Worm (Caenorhabditis elegans) whole organism, L1 larva: ENCODE results near the gene dsl-6.
A peak's percentile ranks its signal among the peaks of the same experiment; 100 is the strongest.

Source experiments
- C34B4.2 ChIP-seq: sonication (generic microtip); optimal IDR thresholded peaks from 2 replicates; lab custom pipeline; 2017; ENCODE audit warnings: mild to moderate bottlenecking, missing genetic modification characterization, missing compliant biosample characterization
- F16B12.6 ChIP-seq: fragments of 150-350 bp; optimal IDR thresholded peaks from 2 replicates; lab custom pipeline; 2014; ENCODE audit warnings: missing biosample characterization, missing genetic modification characterization
- ama-1 ChIP-seq: fragments of 150-350 bp; optimal IDR thresholded peaks from 2 replicates; lab custom pipeline; 2014
- blmp-1 ChIP-seq: fragments of 150-350 bp; optimal IDR thresholded peaks from 2 replicates; lab custom pipeline; 2014; ENCODE audit warnings: missing biosample characterization, missing genetic modification characterization
- ceh-82 ChIP-seq, 3 experiments: fragments of 150-350 bp in 1 of 3; sonication (generic microtip) in 2 of 3; optimal IDR thresholded peaks; 2 replicates each; lab custom pipeline; 2014 to 2017; ENCODE audit warnings: missing biosample characterization in 3 of 3, missing genetic modification characterization in 3 of 3
- ceh-88 ChIP-seq: fragments of 200-800 bp; sonication (Bioruptor generic); IDR thresholded peaks from 2 replicates; pipeline ENCODE4 v1.3.6; 2022; ENCODE audit warnings: missing genetic modification characterization, missing compliant biosample characterization
- ces-1 ChIP-seq: fragments of 150-350 bp; optimal IDR thresholded peaks from 2 replicates; lab custom pipeline; 2014; ENCODE audit warnings: missing biosample characterization, missing genetic modification reagents, missing genetic modification characterization
- dpl-1 ChIP-seq, 3 experiments: fragments of 150-350 bp in 2 of 3; sonication (generic microtip) in 1 of 3; optimal IDR thresholded peaks; 2 replicates each; lab custom pipeline; 2014 to 2017; ENCODE audit warnings: missing biosample characterization in 3 of 3, missing genetic modification characterization in 3 of 3, missing genetic modification reagents in 3 of 3
- dsc-1 ChIP-seq: sonication (generic microtip); optimal IDR thresholded peaks from 2 replicates; lab custom pipeline; 2016; ENCODE audit warnings: mild to moderate bottlenecking, missing genetic modification characterization, missing compliant biosample characterization
- efl-1 ChIP-seq, 4 experiments: fragments of 150-350 bp; optimal IDR thresholded peaks in 3 of 4; peaks in 1 of 4; 1 replicate in 1 of 4; 2 replicates in 3 of 4; lab custom pipeline; 2014; ENCODE audit warnings: missing biosample characterization in 2 of 4, missing genetic modification characterization in 2 of 4, missing genetic modification reagents in 2 of 4
- egl-13 ChIP-seq: sonication (generic microtip); optimal IDR thresholded peaks from 2 replicates; lab custom pipeline; 2016; ENCODE audit warnings: missing genotype, missing genetic modification reagents, missing genetic modification characterization, missing compliant biosample characterization
- ets-5 ChIP-seq: fragments of 200-800 bp; sonication (Bioruptor generic); IDR thresholded peaks from 2 replicates; pipeline ENCODE4 v1.3.6; 2022; ENCODE audit warnings: missing genetic modification characterization, missing compliant biosample characterization
- fkh-10 ChIP-seq: sonication (generic microtip); optimal IDR thresholded peaks from 2 replicates; lab custom pipeline; 2017; ENCODE audit warnings: missing biosample characterization, missing genetic modification reagents, missing genetic modification characterization
- fkh-4 ChIP-seq: sonication (generic microtip); optimal IDR thresholded peaks from 2 replicates; lab custom pipeline; 2016; ENCODE audit warnings: missing compliant biosample characterization, missing genetic modification characterization, borderline replicate concordance
- fkh-8 ChIP-seq: sonication (generic microtip); optimal IDR thresholded peaks from 2 replicates; lab custom pipeline; 2016; ENCODE audit warnings: mild to moderate bottlenecking, missing genetic modification characterization, missing compliant biosample characterization
- irx-1 ChIP-seq: sonication (generic microtip); optimal IDR thresholded peaks from 2 replicates; lab custom pipeline; 2016; ENCODE audit warnings: missing genetic modification characterization, missing compliant biosample characterization
- jun-1 ChIP-seq: fragments of 150-350 bp; optimal IDR thresholded peaks from 2 replicates; lab custom pipeline; 2014; ENCODE audit warnings: missing biosample characterization, missing genetic modification reagents, missing genetic modification characterization
- lin-13 ChIP-seq: fragments of 150-350 bp; optimal IDR thresholded peaks from 2 replicates; lab custom pipeline; 2014; ENCODE audit warnings: missing biosample characterization, missing genetic modification reagents, missing genetic modification characterization
- lin-14 ChIP-seq: fragments of 200-800 bp; sonication (Bioruptor generic); optimal IDR thresholded peaks from 2 replicates; lab custom pipeline; 2018; ENCODE audit warnings: mild to moderate bottlenecking, missing genetic modification characterization, moderate library complexity, missing compliant biosample characterization
- lin-15B ChIP-seq: fragments of 150-350 bp; sonication (generic microtip); optimal IDR thresholded peaks from 3 replicates; lab custom pipeline; 2014; ENCODE audit warnings: missing biosample characterization, missing genetic modification characterization
- lsy-2 ChIP-seq, 2 experiments: fragments of 150-350 bp; optimal IDR thresholded peaks; 2 replicates each; lab custom pipeline; 2014; ENCODE audit warnings: missing biosample characterization in 2 of 2, missing genetic modification characterization in 2 of 2
- mef-2 ChIP-seq: fragments of 150-350 bp; optimal IDR thresholded peaks from 2 replicates; lab custom pipeline; 2014; ENCODE audit warnings: missing biosample characterization, missing genetic modification characterization
- mep-1 ChIP-seq: fragments of 150-350 bp; optimal IDR thresholded peaks from 2 replicates; lab custom pipeline; 2014; ENCODE audit warnings: missing biosample characterization, missing genetic modification characterization
- nhr-11 ChIP-seq: fragments of 150-350 bp; optimal IDR thresholded peaks from 2 replicates; lab custom pipeline; 2014; ENCODE audit warnings: missing biosample characterization, missing genetic modification characterization
- nhr-19 ChIP-seq: fragments of 200-800 bp; sonication (Bioruptor generic); conservative IDR thresholded peaks from 2 replicates; pipeline ENCODE4 v1.3.6; 2022; ENCODE audit warnings: missing genetic modification characterization, missing compliant biosample characterization
- nhr-20 ChIP-seq: sonication (generic microtip); optimal IDR thresholded peaks from 2 replicates; lab custom pipeline; 2016; ENCODE audit warnings: mild to moderate bottlenecking, missing genetic modification characterization, missing compliant biosample characterization
- nhr-47 ChIP-seq: sonication (generic microtip); optimal IDR thresholded peaks from 2 replicates; lab custom pipeline; 2016; ENCODE audit warnings: mild to moderate bottlenecking, missing genetic modification characterization, moderate library complexity, missing compliant biosample characterization
- nhr-71 ChIP-seq: sonication (generic microtip); optimal IDR thresholded peaks from 2 replicates; lab custom pipeline; 2016; ENCODE audit warnings: mild to moderate bottlenecking, missing genetic modification characterization, moderate library complexity, missing compliant biosample characterization
- nhr-77 ChIP-seq: fragments of 150-350 bp; optimal IDR thresholded peaks from 2 replicates; lab custom pipeline; 2014; ENCODE audit warnings: missing biosample characterization, missing genetic modification characterization
- pax-3 ChIP-seq: fragments of 200-800 bp; sonication (Bioruptor generic); optimal IDR thresholded peaks from 2 replicates; lab custom pipeline; 2018; ENCODE audit warnings: mild to moderate bottlenecking, missing genetic modification characterization, moderate library complexity, missing compliant biosample characterization
- pqm-1 ChIP-seq: sonication (generic microtip); optimal IDR thresholded peaks from 3 replicates; lab custom pipeline; 2017; ENCODE audit warnings: missing biosample characterization, missing genetic modification characterization
- rnt-1 ChIP-seq: sonication (generic microtip); optimal IDR thresholded peaks from 2 replicates; lab custom pipeline; 2016; ENCODE audit warnings: mild to moderate bottlenecking, missing genetic modification characterization, moderate library complexity, missing compliant biosample characterization
- sup-37 ChIP-seq: fragments of 200-800 bp; sonication (Bioruptor generic); optimal IDR thresholded peaks from 2 replicates; lab custom pipeline; 2018; ENCODE audit warnings: mild to moderate bottlenecking, missing genetic modification characterization, missing compliant biosample characterization
- tbx-2 ChIP-seq: sonication (generic microtip); optimal IDR thresholded peaks from 2 replicates; lab custom pipeline; 2016; ENCODE audit warnings: missing genetic modification characterization, missing compliant biosample characterization
- unc-30 ChIP-seq: sonication (generic microtip); optimal IDR thresholded peaks from 2 replicates; lab custom pipeline; 2017; ENCODE audit warnings: missing biosample characterization, missing genetic modification characterization
- unc-62 ChIP-seq: fragments of 150-350 bp; optimal IDR thresholded peaks from 2 replicates; lab custom pipeline; 2014; ENCODE audit warnings: missing biosample characterization, missing genetic modification reagents, missing genetic modification characterization
- unc-86 ChIP-seq: sonication (generic microtip); optimal IDR thresholded peaks from 2 replicates; lab custom pipeline; 2016; ENCODE audit warnings: missing genetic modification characterization, missing compliant biosample characterization
- vab-15 ChIP-seq: sonication (generic microtip); optimal IDR thresholded peaks from 2 replicates; lab custom pipeline; 2017; ENCODE audit warnings: missing genotype, mild to moderate bottlenecking, missing genetic modification characterization, missing compliant biosample characterization
- xbp-1 ChIP-seq: sonication (generic microtip); optimal IDR thresholded peaks from 2 replicates; lab custom pipeline; 2016; ENCODE audit warnings: missing genetic modification characterization, missing compliant biosample characterization
- zag-1 ChIP-seq: fragments of 150-350 bp; optimal IDR thresholded peaks from 2 replicates; lab custom pipeline; 2014; ENCODE audit warnings: missing biosample characterization, missing genetic modification characterization
- ztf-4 ChIP-seq: fragments of 150-350 bp; optimal IDR thresholded peaks from 2 replicates; lab custom pipeline; 2014; ENCODE audit warnings: missing biosample characterization, missing genetic modification characterization

Gene dsl-6

DNA sequence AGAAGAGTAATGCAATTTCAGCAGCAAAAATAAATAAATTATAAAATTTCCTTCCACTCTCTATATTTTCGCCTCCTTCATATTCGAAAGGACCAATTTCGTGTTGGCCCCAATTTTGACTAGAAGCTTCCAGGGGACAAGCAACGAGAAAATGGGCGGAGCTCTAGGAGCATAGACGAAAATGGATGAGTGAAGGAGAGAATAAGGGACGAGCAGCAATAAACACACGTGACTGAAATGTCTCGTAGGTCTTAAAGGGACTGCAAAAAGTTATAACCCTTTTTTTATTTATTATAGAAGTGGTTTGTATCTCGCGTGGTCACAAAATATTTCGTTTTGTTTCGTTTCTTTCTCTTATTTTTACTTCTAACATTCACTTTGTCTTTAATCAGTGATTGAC, 48.4 kb downstream of the dsl-6 start:
- TF ChIP-seq unc-86 (tag; lab: Kevin White, UChicago) (peak; percentile 7), nhr-47 (peak; percentile 53), ceh-82 (tag; optimal IDR thresholded peaks at IDR 0.05; lab: Kevin White, UChicago) (peak in 1 of 3 experiments; percentile 1), tbx-2 (tag; lab: Kevin White, UChicago) (no peak), nhr-77 (tag; lab: Kevin White, UChicago) (no peak), dsc-1 (peak; percentile 55), lin-14 (GFP tag; lab: Kevin White, UChicago) (peak; percentile 62), nhr-19 (GFP tag; lab: Robert Waterston, UW) (no peak), lsy-2 (tag; optimal IDR thresholded peaks at IDR 0.05; lab: Kevin White, UChicago) (peak; percentile 0 to 28), mef-2 (peak; percentile 7), nhr-71 (peak; percentile 37)

DNA sequence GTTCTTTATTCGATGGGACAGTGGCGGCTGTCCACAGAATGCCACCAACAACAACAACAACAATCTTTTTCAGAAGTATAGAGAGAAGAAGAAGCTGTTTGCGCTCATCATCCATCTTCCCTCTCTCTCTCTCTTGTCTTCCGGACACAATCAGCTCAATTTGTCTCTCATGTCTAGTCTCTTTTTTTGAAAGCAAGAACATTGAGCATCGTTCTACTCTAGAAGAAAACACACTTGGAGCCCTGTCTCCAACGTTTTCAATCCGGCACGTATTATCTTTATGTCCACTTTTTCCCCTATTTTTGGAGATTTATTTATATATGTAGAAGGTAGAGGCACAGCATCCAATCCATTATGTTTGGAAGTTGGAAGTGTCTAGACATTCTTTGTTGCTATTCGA, 49.3 kb downstream of the dsl-6 start:
- TF ChIP-seq unc-86 (tag; lab: Kevin White, UChicago) (no peak), lin-14 (GFP tag; lab: Kevin White, UChicago) (peak; percentile 34), F16B12.6 (tag; lab: Kevin White, UChicago) (no peak), ets-5 (GFP tag; lab: Robert Waterston, UW) (no peak), dpl-1 (GFP tag; optimal IDR thresholded peaks at IDR 0.05; lab: Kevin White, UChicago) (no peak)

DNA sequence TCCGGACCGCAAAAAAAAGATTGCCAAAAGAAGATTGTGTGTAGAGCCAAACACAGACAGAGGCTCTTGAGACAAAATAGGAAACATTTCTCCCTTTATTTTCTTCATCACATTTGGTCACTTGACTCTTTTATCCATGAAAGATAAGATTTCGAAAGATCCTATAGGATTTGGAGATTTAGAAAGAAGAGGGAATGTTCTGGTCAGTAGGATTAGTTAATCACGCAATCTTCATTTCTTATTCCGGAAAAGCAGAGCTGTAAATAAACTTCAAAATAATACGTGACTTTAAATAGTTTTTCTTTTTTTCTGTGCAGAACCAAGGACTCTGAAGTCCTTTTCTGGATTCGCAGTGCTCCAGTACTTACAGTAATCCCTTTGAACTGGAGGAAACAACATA, 50.8 kb downstream of the dsl-6 start:
- TF ChIP-seq rnt-1 (tag; lab: Kevin White, UChicago) (no peak), blmp-1 (tag; lab: Kevin White, UChicago) (no peak), nhr-19 (GFP tag; lab: Robert Waterston, UW) (no peak), nhr-47 (peak; percentile 11), unc-30 (tag; lab: Kevin White, UChicago) (no peak), zag-1 (tag; lab: Kevin White, UChicago) (no peak), C34B4.2 (tag; lab: Kevin White, UChicago) (no peak), fkh-8 (peak; percentile 57), irx-1 (tag; lab: Kevin White, UChicago) (no peak), jun-1 (no peak), ces-1 (no peak), F16B12.6 (tag; lab: Kevin White, UChicago) (no peak), egl-13 (no peak), dsc-1 (peak; percentile 63), nhr-11 (tag; lab: Kevin White, UChicago) (no peak), ceh-88 (GFP tag; lab: Robert Waterston, UW) (no peak), fkh-4 (tag; lab: Kevin White, UChicago) (no peak), sup-37 (no peak), xbp-1 (no peak), lin-13 (GFP tag; lab: Kevin White, UChicago) (no peak), pax-3 (tag; lab: Kevin White, UChicago) (no peak), efl-1 (optimal IDR thresholded peaks at IDR 0.05; lab: Kevin White, UChicago) (no peak), efl-1 (GFP tag; optimal IDR thresholded peaks at IDR 0.05 in 1 of 2; lab: Kevin White, UChicago) (no peak), nhr-71 (no peak), lin-15B (no peak), mef-2 (peak; percentile 6), nhr-20 (tag; lab: Kevin White, UChicago) (no peak), fkh-10 (GFP tag; lab: Kevin White, UChicago) (no peak), mep-1 (tag; lab: Kevin White, UChicago) (no peak), vab-15 (no peak), ztf-4 (tag; lab: Kevin White, UChicago) (no peak), pqm-1 (tag; lab: Kevin White, UChicago) (no peak), ama-1 (lab: Kevin White, UChicago) (no peak), unc-62 (GFP tag; lab: Kevin White, UChicago) (no peak)
